Fruit fly (Drosophila melanogaster) whole organism, wandering third instar larva: ENCODE data around the gene CG5645.

Experiments
- Abd-B ChIP-seq: fragments of >200 bp; optimal IDR thresholded peaks from 2 replicates; lab custom pipeline; 2017; ENCODE audit warnings: missing biosample characterization, missing genetic modification characterization
- CG32264 ChIP-seq: fragments of 200-800 bp; sonication (Bioruptor generic); optimal IDR thresholded peaks from 2 replicates; lab custom pipeline; 2016; ENCODE audit warnings: missing biosample characterization, missing genetic modification characterization
- CG9705 ChIP-seq: fragments of 200-800 bp; sonication (Bioruptor generic); optimal IDR thresholded peaks from 2 replicates; lab custom pipeline; 2018; ENCODE audit warnings: missing biosample characterization, mild to moderate bottlenecking, missing genetic modification characterization
- CrebA ChIP-seq: fragments of 200-800 bp; sonication (Bioruptor generic); optimal IDR thresholded peaks from 2 replicates; lab custom pipeline; 2016; ENCODE audit warnings: missing biosample characterization, mild to moderate bottlenecking, missing genetic modification characterization, borderline replicate concordance
- Dfd ChIP-seq: fragments of >200 bp; optimal IDR thresholded peaks from 2 replicates; lab custom pipeline; 2017; ENCODE audit warnings: missing biosample characterization, missing genetic modification characterization
- Dif ChIP-seq: fragments of 200-275, 200-300 bp; sonication (Bioruptor generic); optimal IDR thresholded peaks from 2 replicates; lab custom pipeline; 2018; ENCODE audit warnings: missing biosample characterization, missing genetic modification characterization; ENCODE audit not compliant: partially characterized antibody
- GATAd ChIP-seq: sonication (Bioruptor generic); optimal IDR thresholded peaks from 2 replicates; lab custom pipeline; 2016; ENCODE audit warnings: missing biosample characterization, missing genetic modification characterization
- HLH106 ChIP-seq: fragments of 200-800 bp; optimal IDR thresholded peaks from 3 replicates; lab custom pipeline; 2019; ENCODE audit warnings: missing biosample characterization, mild to moderate bottlenecking, missing genetic modification characterization, moderate library complexity
- Hnf4 ChIP-seq: fragments of 200-800 bp; sonication (Bioruptor generic); optimal IDR thresholded peaks from 2 replicates; lab custom pipeline; 2016; ENCODE audit warnings: missing biosample characterization, mild to moderate bottlenecking, missing genetic modification characterization
- Hr78 ChIP-seq: fragments of >200 bp; optimal IDR thresholded peaks from 2 replicates; lab custom pipeline; 2017; ENCODE audit warnings: missing biosample characterization, missing genetic modification characterization
- Hr83 ChIP-seq: fragments of 200-300 bp; sonication (Bioruptor generic); optimal IDR thresholded peaks from 2 replicates; lab custom pipeline; 2016; ENCODE audit warnings: missing biosample characterization, mild to moderate bottlenecking, missing genetic modification characterization, moderate library complexity; ENCODE audit not compliant: poor library complexity, severe bottlenecking
- Jra ChIP-seq: sonication (Bioruptor generic); optimal IDR thresholded peaks from 2 replicates; lab custom pipeline; 2016; ENCODE audit warnings: missing biosample characterization, missing genetic modification characterization
- Mio ChIP-seq: sonication (Bioruptor generic); optimal IDR thresholded peaks from 2 replicates; lab custom pipeline; 2016; ENCODE audit warnings: missing biosample characterization, missing genetic modification characterization
- Myc ChIP-seq: fragments of >200 bp; optimal IDR thresholded peaks from 2 replicates; lab custom pipeline; 2017
- N ChIP-seq: fragments of >200 bp; optimal IDR thresholded peaks from 2 replicates; lab custom pipeline; 2018; ENCODE audit warnings: missing biosample characterization, missing external identifiers, missing genetic modification characterization
- OdsH ChIP-seq: fragments of 200-800 bp; sonication (Bioruptor generic); optimal IDR thresholded peaks from 2 replicates; lab custom pipeline; 2016; ENCODE audit warnings: missing biosample characterization, mild to moderate bottlenecking, missing genetic modification characterization
- Rel ChIP-seq, 2 experiments: fragments of 200-800 bp; sonication (Bioruptor generic) in 1 of 2; optimal IDR thresholded peaks; 2 replicates in 1 of 2; 3 replicates in 1 of 2; lab custom pipeline; 2016 to 2019; ENCODE audit warnings: mild to moderate bottlenecking in 2 of 2, missing biosample characterization in 2 of 2, missing genetic modification characterization in 2 of 2, moderate library complexity in 1 of 2
- Sp1 ChIP-seq: fragments of 200-800 bp; sonication (Bioruptor generic); optimal IDR thresholded peaks from 3 replicates; lab custom pipeline; 2019; ENCODE audit warnings: missing biosample characterization, mild to moderate bottlenecking, missing genetic modification characterization, moderate library complexity
- Vsx2 ChIP-seq: fragments of 200-300, 225-300 bp; sonication (Bioruptor generic); optimal IDR thresholded peaks from 2 replicates; lab custom pipeline; 2018; ENCODE audit warnings: missing biosample characterization, missing genetic modification characterization; ENCODE audit not compliant: partially characterized antibody
- br ChIP-seq: fragments of 200-800 bp; sonication (Bioruptor generic); optimal IDR thresholded peaks from 2 replicates; lab custom pipeline; 2016; ENCODE audit warnings: missing biosample characterization, missing genetic modification characterization
- brk ChIP-seq: fragments of 200-800 bp; sonication (Bioruptor generic); optimal IDR thresholded peaks from 2 replicates; lab custom pipeline; 2016; ENCODE audit warnings: missing biosample characterization, mild to moderate bottlenecking, missing genetic modification characterization
- dl ChIP-seq, 2 experiments: fragments of 175-275, 200-275 bp in 1 of 2; fragments of 200-275 bp in 1 of 2; sonication (Bioruptor generic); optimal IDR thresholded peaks; lab custom pipeline; 2018; ENCODE audit warnings: mild to moderate bottlenecking in 2 of 2, missing biosample characterization in 2 of 2, missing genetic modification characterization in 2 of 2, moderate library complexity in 2 of 2; ENCODE audit not compliant: partially characterized antibody in 2 of 2, insufficient read depth in 1 of 2
- dmrt93B ChIP-seq: fragments of 200-800 bp; sonication (Bioruptor generic); optimal IDR thresholded peaks from 2 replicates; lab custom pipeline; 2018; ENCODE audit warnings: missing biosample characterization, mild to moderate bottlenecking, missing genetic modification characterization
- dsf ChIP-seq: sonication (Bioruptor generic); optimal IDR thresholded peaks from 2 replicates; lab custom pipeline; 2016; ENCODE audit warnings: missing biosample characterization, missing genetic modification characterization, borderline replicate concordance
- ey ChIP-seq: fragments of 200-800 bp; sonication (Bioruptor generic); optimal IDR thresholded peaks from 2 replicates; lab custom pipeline; 2016; ENCODE audit warnings: missing biosample characterization, missing genetic modification characterization
- foxo ChIP-seq, 2 experiments: fragments of 200-800 bp; sonication (Bioruptor generic); optimal IDR thresholded peaks; 2 replicates in 1 of 2; 3 replicates in 1 of 2; lab custom pipeline; 2016 to 2017; ENCODE audit warnings: missing biosample characterization in 2 of 2, missing genetic modification characterization in 2 of 2
- fru ChIP-seq: fragments of 200-800 bp; sonication (Bioruptor generic); optimal IDR thresholded peaks from 3 replicates; lab custom pipeline; 2016; ENCODE audit warnings: missing biosample characterization, mild to moderate bottlenecking, missing genetic modification characterization
- h ChIP-seq: fragments of 200-800 bp; sonication (Bioruptor generic); optimal IDR thresholded peaks from 3 replicates; lab custom pipeline; 2016; ENCODE audit warnings: missing biosample characterization, mild to moderate bottlenecking, missing genetic modification characterization
- jim ChIP-seq: fragments of 175-275, 200-325 bp; sonication (Bioruptor generic); optimal IDR thresholded peaks from 2 replicates; lab custom pipeline; 2016; ENCODE audit warnings: missing biosample characterization, mild to moderate bottlenecking, missing genetic modification characterization
- lola ChIP-seq: fragments of >200 bp; optimal IDR thresholded peaks from 2 replicates; lab custom pipeline; 2017; ENCODE audit warnings: missing biosample characterization, missing genetic modification characterization
- pan ChIP-seq: fragments of >200 bp; optimal IDR thresholded peaks from 2 replicates; lab custom pipeline; 2017
- psq ChIP-seq: fragments of 200-800 bp; sonication (Bioruptor generic); optimal IDR thresholded peaks from 3 replicates; lab custom pipeline; 2017; ENCODE audit warnings: missing biosample characterization, mild to moderate bottlenecking, missing genetic modification characterization, moderate library complexity
- rgr ChIP-seq: fragments of 200-800 bp; sonication (Bioruptor generic); optimal IDR thresholded peaks from 3 replicates; lab custom pipeline; 2016; ENCODE audit warnings: missing biosample characterization, mild to moderate bottlenecking, missing genetic modification characterization
- sage ChIP-seq: fragments of 200-800 bp; sonication (Bioruptor generic); optimal IDR thresholded peaks from 2 replicates; lab custom pipeline; 2016; ENCODE audit warnings: missing biosample characterization, mild to moderate bottlenecking, missing genetic modification characterization
- sv ChIP-seq: fragments of 200-800 bp; sonication (Bioruptor generic); optimal IDR thresholded peaks from 3 replicates; lab custom pipeline; 2016; ENCODE audit warnings: missing biosample characterization, missing genetic modification characterization
- tai ChIP-seq: sonication (Bioruptor generic); optimal IDR thresholded peaks from 2 replicates; lab custom pipeline; 2016; ENCODE audit warnings: missing biosample characterization, missing genetic modification characterization
- usp ChIP-seq: fragments of >200 bp; optimal IDR thresholded peaks from 2 replicates; lab custom pipeline; 2017; ENCODE audit warnings: missing biosample characterization, missing genetic modification characterization
- woc ChIP-seq: sonication (Bioruptor generic); optimal IDR thresholded peaks from 2 replicates; lab custom pipeline; 2016; ENCODE audit warnings: missing biosample characterization, mild to moderate bottlenecking, missing genetic modification characterization

CG5645 gene

DNA sequence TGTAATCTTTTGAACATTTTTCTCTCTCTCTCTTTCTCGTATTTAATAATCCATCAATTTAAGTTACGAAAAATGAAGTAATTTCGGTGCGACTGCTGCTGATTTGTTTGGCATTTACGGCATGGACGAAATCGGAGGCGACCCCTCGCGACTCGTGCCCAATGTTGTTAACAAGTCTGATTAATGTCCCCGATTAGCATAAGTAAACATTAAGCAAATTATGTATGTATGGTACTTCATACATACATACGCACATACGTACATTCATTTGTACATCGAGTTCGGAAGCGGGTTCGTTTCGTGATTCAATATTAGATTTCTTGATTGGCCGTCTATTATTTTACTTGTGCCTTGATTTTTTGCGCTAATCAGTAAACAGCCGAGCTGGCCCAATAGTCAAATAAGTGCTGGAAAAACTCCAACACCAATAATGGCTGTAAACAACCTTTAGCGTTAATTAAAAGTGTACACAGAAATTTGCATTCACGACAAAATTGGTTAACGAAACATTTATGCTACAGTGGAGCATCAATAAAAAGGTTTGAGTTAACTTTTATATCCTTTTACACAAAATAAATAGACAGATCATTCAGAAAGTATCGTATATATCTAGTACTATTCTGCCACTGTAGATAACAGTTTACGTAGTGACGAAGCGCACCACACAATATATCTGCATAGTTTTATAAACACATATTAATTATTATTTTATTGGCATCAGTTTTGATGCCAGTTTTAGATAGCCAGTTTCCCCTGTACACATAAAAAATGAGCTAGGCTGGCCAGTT is 45.4 kb downstream of the CG5645 start:
- TF ChIP-seq psq = no peak
- no peak for TF ChIP-seq h (GFP tag; lab: Kevin White, UChicago)
- TF ChIP-seq woc = no peak
- TF ChIP-seq sv (GFP tag; lab: Kevin White, UChicago) = peak; percentile 56
- TF ChIP-seq sage (GFP tag; lab: Kevin White, UChicago) = no peak
- no peak for TF ChIP-seq Mio
- no peak for TF ChIP-seq N (GFP tag; lab: Kevin White, UChicago)
- no peak for TF ChIP-seq pan (lab: Kevin White, UChicago)
- TF ChIP-seq Rel (GFP tag; optimal IDR thresholded peaks at IDR 0.05; lab: Kevin White, UChicago) = no peak
- peak; percentile 44 for TF ChIP-seq Rel (tag; optimal IDR thresholded peaks at IDR 0.05; lab: Kevin White, UChicago)
- no peak for TF ChIP-seq GATAd (GFP tag; lab: Kevin White, UChicago)
- no peak for TF ChIP-seq Abd-B (GFP tag; lab: Kevin White, UChicago)
- no peak for TF ChIP-seq br (GFP tag; lab: Kevin White, UChicago)
- TF ChIP-seq jim (GFP tag; lab: Kevin White, UChicago) = no peak
- no peak for TF ChIP-seq fru (GFP tag; lab: Kevin White, UChicago)
- TF ChIP-seq dl (GFP tag; optimal IDR thresholded peaks at IDR 0.05; lab: Kevin White, UChicago; ENCODE audit: insufficient read depth in 1 of 2, partially characterized antibody in 2 of 2) = no peak
- no peak for TF ChIP-seq dmrt93B (GFP tag; lab: Kevin White, UChicago)
- TF ChIP-seq Myc (lab: Kevin White, UChicago) = no peak
- no peak for TF ChIP-seq Dif (GFP tag; lab: Kevin White, UChicago)
- TF ChIP-seq Vsx2 (GFP tag; lab: Kevin White, UChicago) = no peak
- peak in 1 of 2 experiments; percentile 13 for TF ChIP-seq foxo (GFP tag; optimal IDR thresholded peaks at IDR 0.05; lab: Kevin White, UChicago)
- no peak for TF ChIP-seq brk (GFP tag; lab: Kevin White, UChicago)
- no peak for TF ChIP-seq ey
- TF ChIP-seq Hnf4 (GFP tag; lab: Kevin White, UChicago) = no peak
- TF ChIP-seq Hr78 = no peak
- peak; percentile 39 for TF ChIP-seq tai (GFP tag; lab: Kevin White, UChicago)
- TF ChIP-seq Jra (GFP tag; lab: Kevin White, UChicago) = no peak
- TF ChIP-seq HLH106 (tag; lab: Kevin White, UChicago) = peak; percentile 38
- TF ChIP-seq Dfd (GFP tag; lab: Kevin White, UChicago) = no peak
- TF ChIP-seq rgr (GFP tag; lab: Kevin White, UChicago) = peak; percentile 7

DNA sequence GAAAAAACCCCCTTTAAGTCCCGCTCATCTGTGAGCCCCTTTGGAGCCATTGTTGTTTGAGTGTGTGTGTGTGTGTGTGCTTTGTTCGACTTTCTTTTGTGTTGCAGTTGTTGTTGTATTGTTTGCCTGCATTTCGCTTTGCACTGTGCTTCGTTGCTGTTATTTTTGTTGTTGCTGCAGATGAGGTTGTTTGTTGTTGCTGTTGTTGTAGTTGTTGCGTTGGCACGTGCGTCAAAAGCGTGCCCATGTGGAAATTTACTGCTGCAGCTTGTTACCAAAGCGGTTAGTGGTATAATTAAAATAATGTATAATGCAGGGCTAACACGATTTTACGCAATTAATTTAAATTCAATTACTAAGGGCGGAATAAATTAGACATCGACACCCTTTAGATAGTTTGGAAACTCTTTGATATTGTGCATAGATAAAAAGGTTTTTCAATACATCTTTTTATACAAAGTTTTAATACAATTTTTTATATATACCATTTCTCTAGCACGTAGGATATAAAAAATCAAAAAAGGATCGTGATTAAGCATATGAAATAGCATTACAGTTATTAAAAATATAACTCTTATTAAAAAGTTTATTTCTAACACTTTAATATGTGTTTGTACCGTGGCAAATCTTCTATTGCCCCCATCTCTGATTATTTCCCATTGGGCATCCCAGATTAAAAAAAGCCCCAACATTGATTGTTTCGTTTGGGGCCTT is 46.2 kb downstream of the CG5645 start:
- TF ChIP-seq br (GFP tag; lab: Kevin White, UChicago) (no peak), lola (GFP tag; lab: Kevin White, UChicago) (no peak), h (GFP tag; lab: Kevin White, UChicago) (peak; percentile 25), Vsx2 (GFP tag; lab: Kevin White, UChicago) (no peak), sage (GFP tag; lab: Kevin White, UChicago) (no peak), Sp1 (peak; percentile 49), Mio (no peak), CrebA (GFP tag; lab: Kevin White, UChicago) (no peak), N (GFP tag; lab: Kevin White, UChicago) (no peak), HLH106 (tag; lab: Kevin White, UChicago) (peak; percentile 38), rgr (GFP tag; lab: Kevin White, UChicago) (peak; percentile 25), Abd-B (GFP tag; lab: Kevin White, UChicago) (no peak), Jra (GFP tag; lab: Kevin White, UChicago) (no peak), GATAd (GFP tag; lab: Kevin White, UChicago) (no peak), tai (GFP tag; lab: Kevin White, UChicago) (no peak), Dif (GFP tag; lab: Kevin White, UChicago) (no peak), woc (peak; percentile 3), Rel (GFP tag; optimal IDR thresholded peaks at IDR 0.05; lab: Kevin White, UChicago) (no peak), Rel (tag; optimal IDR thresholded peaks at IDR 0.05; lab: Kevin White, UChicago) (peak; percentile 89), Dfd (GFP tag; lab: Kevin White, UChicago) (no peak), usp (GFP tag; lab: Kevin White, UChicago) (no peak), sv (GFP tag; lab: Kevin White, UChicago) (no peak), CG9705 (GFP tag; lab: Kevin White, UChicago) (no peak), CG32264 (GFP tag; lab: Kevin White, UChicago) (no peak), Hr78 (no peak), jim (GFP tag; lab: Kevin White, UChicago) (no peak), foxo (GFP tag; optimal IDR thresholded peaks at IDR 0.05; lab: Kevin White, UChicago) (peak in 1 of 2 experiments; percentile 23), Hnf4 (GFP tag; lab: Kevin White, UChicago) (no peak), Hr83 (GFP tag; lab: Kevin White, UChicago) (no peak), fru (GFP tag; lab: Kevin White, UChicago) (peak; percentile 4), pan (lab: Kevin White, UChicago) (no peak), Myc (lab: Kevin White, UChicago) (no peak), psq (peak; percentile 90), brk (GFP tag; lab: Kevin White, UChicago) (no peak), OdsH (GFP tag; lab: Kevin White, UChicago) (peak; percentile 9), dl (GFP tag; optimal IDR thresholded peaks at IDR 0.05; lab: Kevin White, UChicago; ENCODE audit: insufficient read depth in 1 of 2, partially characterized antibody in 2 of 2) (no peak), ey (peak; percentile 16), dmrt93B (GFP tag; lab: Kevin White, UChicago) (peak; percentile 33), dsf (GFP tag; lab: Kevin White, UChicago) (no peak)
